Worm (Caenorhabditis elegans): ENCODE data around the gene sru-15.

DNA sequence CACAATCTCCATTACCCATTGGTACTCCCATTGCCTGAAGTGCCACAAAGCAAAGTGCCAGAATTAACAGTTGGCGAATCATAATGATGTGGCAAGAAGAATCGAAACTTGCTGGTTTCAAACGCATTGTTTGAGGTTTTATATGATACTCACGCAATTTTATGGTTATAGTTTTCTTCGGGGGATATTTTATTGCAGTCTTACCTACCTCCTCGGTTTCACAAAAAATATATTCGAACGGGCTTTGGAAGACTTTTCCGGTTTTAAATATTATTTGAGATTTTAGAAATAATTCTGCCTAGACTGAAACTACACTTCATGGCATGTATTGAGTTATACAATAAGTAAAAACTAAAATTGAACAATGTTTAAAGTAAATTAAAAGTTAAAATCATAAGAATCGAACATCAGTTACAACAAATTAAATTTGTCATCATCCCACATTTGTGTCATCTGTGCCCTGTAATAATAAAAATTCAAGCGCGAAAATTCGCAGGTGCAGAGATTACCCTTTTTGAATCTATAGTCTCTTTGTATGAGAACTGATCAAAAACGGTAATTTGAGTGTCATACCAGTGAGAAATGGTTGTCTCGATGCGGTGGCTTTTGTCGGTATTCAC, 49.3 kb upstream of the sru-15 start, which contains the start of the genes clec-197 and clec-198:
- TF ChIP-seq jun-1 (tag; optimal IDR thresholded peaks at IDR 0.05) (no peak), snpc-4 (tag; optimal IDR thresholded peaks at IDR 0.05) (no peak), mep-1 (tag; optimal IDR thresholded peaks at IDR 0.05) (no peak)
